Worm (Caenorhabditis elegans) whole organism, late embryonic: ENCODE data around the gene F10E9.4.

Experiments
- F13H6.1 ChIP-seq: sonication (generic microtip); optimal IDR thresholded peaks from 2 replicates; lab custom pipeline; 2016; ENCODE audit warnings: missing genetic modification characterization, missing compliant biosample characterization
- K09A11.1 ChIP-seq: sonication (generic microtip); optimal IDR thresholded peaks from 2 replicates; lab custom pipeline; 2017; ENCODE audit warnings: antibody characterized with exemption, mild to moderate bottlenecking, missing genetic modification characterization, missing compliant biosample characterization; ENCODE audit not compliant: insufficient read depth
- ama-1 ChIP-seq: fragments of 150-350 bp; optimal IDR thresholded peaks from 2 replicates; lab custom pipeline; 2014
- ceh-18 ChIP-seq: sonication (generic microtip); optimal IDR thresholded peaks from 2 replicates; lab custom pipeline; 2016; ENCODE audit warnings: missing genetic modification characterization, missing compliant biosample characterization
- ceh-31 ChIP-seq: sonication (generic microtip); optimal IDR thresholded peaks from 2 replicates; lab custom pipeline; 2016; ENCODE audit warnings: missing genetic modification characterization, missing compliant biosample characterization
- dve-1 ChIP-seq: sonication (generic microtip); optimal IDR thresholded peaks from 2 replicates; lab custom pipeline; 2017; ENCODE audit warnings: antibody characterized with exemption, mild to moderate bottlenecking, missing genetic modification characterization, missing compliant biosample characterization
- hlh-6 ChIP-seq: sonication (generic microtip); optimal IDR thresholded peaks from 2 replicates; lab custom pipeline; 2016; ENCODE audit warnings: missing genotype, missing genetic modification characterization, missing compliant biosample characterization
- nhr-11 ChIP-seq: fragments of 150-350 bp; optimal IDR thresholded peaks from 2 replicates; lab custom pipeline; 2014; ENCODE audit warnings: missing biosample characterization, missing genetic modification characterization
- nhr-232 ChIP-seq: sonication (generic microtip); optimal IDR thresholded peaks from 2 replicates; lab custom pipeline; 2016; ENCODE audit warnings: missing genetic modification characterization, missing compliant biosample characterization
- npax-4 ChIP-seq: sonication (generic microtip); optimal IDR thresholded peaks from 2 replicates; lab custom pipeline; 2016; ENCODE audit warnings: missing genetic modification characterization, missing compliant biosample characterization
- pha-4 ChIP-seq: fragments of 150-350 bp; optimal IDR thresholded peaks from 2 replicates; lab custom pipeline; 2018; ENCODE audit warnings: missing biosample characterization, missing genetic modification reagents, missing genetic modification characterization
- pros-1 ChIP-seq: fragments of 150-350 bp; optimal IDR thresholded peaks from 2 replicates; lab custom pipeline; 2014; ENCODE audit warnings: missing biosample characterization, missing genetic modification reagents, missing genetic modification characterization
- syd-9 ChIP-seq: sonication (generic microtip); optimal IDR thresholded peaks from 2 replicates; lab custom pipeline; 2016; ENCODE audit warnings: mild to moderate bottlenecking, missing genetic modification characterization, moderate library complexity, missing compliant biosample characterization
- tbx-2 ChIP-seq: sonication (generic microtip); optimal IDR thresholded peaks from 2 replicates; lab custom pipeline; 2016; ENCODE audit warnings: missing genetic modification characterization, missing compliant biosample characterization

DNA sequence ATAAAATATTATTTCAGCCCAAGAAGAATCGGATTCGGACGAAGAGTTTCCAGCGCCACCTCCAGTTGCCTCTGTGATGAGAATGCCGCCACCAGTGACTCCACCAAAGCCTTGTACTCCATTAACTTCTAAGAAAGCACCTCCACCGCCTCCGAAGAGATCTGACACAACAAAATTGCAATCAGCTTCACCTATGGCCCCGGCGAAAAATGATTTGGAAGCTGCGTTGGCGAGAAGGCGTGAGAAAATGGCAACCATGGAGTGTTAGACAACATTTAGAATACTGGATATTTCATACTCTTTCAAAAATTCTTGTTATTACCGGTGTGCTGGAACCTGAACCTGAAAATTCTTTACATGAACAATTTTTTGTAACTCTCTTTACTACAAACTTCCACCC is 3.0 kb upstream of the F10E9.4 start:
- TF ChIP-seq F13H6.1 (no peak), npax-4 (tag; lab: Kevin White, UChicago) (no peak), nhr-232 (tag; lab: Kevin White, UChicago) (no peak), ceh-31 (no peak), hlh-6 (no peak), ceh-18 (no peak), pros-1 (tag; lab: Kevin White, UChicago) (no peak), pha-4 (no peak), nhr-11 (tag; lab: Kevin White, UChicago) (no peak), K09A11.1 (tag; lab: Kevin White, UChicago) (no peak), ama-1 (lab: Kevin White, UChicago) (no peak), dve-1 (tag; lab: Kevin White, UChicago) (no peak), tbx-2 (no peak), syd-9 (tag; lab: Kevin White, UChicago) (no peak)
